Worm (Caenorhabditis elegans) whole organism, L3 larva: ENCODE data around the gene C47E8.3.

ENCODE experiments used
- aly-2 ChIP-seq: fragments of 150-350 bp; optimal IDR thresholded peaks from 2 replicates; lab custom pipeline; 2014; ENCODE audit warnings: missing biosample characterization, missing genetic modification characterization
- ama-1 ChIP-seq: fragments of 150-350 bp; optimal IDR thresholded peaks from 2 replicates; lab custom pipeline; 2018
- ceh-28 ChIP-seq: fragments of 150-350 bp; optimal IDR thresholded peaks from 2 replicates; lab custom pipeline; 2014; ENCODE audit warnings: missing biosample characterization, missing genetic modification reagents, missing genetic modification characterization
- ceh-9 ChIP-seq: sonication (generic microtip); optimal IDR thresholded peaks from 2 replicates; lab custom pipeline; 2018; ENCODE audit warnings: missing biosample characterization, missing genetic modification characterization
- daf-12 ChIP-seq: fragments of 150-350 bp; optimal IDR thresholded peaks from 2 replicates; lab custom pipeline; 2014; ENCODE audit warnings: missing biosample characterization, missing genetic modification reagents, missing genetic modification characterization
- egl-27 ChIP-seq: sonication (generic microtip); optimal IDR thresholded peaks from 4 replicates; lab custom pipeline; 2017; ENCODE audit warnings: missing biosample characterization, missing genetic modification reagents, missing genetic modification characterization
- egl-5 ChIP-seq: fragments of 150-350 bp; optimal IDR thresholded peaks from 2 replicates; lab custom pipeline; 2017; ENCODE audit warnings: missing biosample characterization, missing genetic modification reagents, missing genetic modification characterization, inconsistent platforms
- elt-1 ChIP-seq: fragments of 150-350 bp; optimal IDR thresholded peaks from 2 replicates; lab custom pipeline; 2014; ENCODE audit warnings: missing biosample characterization, missing genetic modification characterization
- elt-2 ChIP-seq: sonication (generic microtip); optimal IDR thresholded peaks from 2 replicates; lab custom pipeline; 2016; ENCODE audit warnings: missing genetic modification reagents, mild to moderate bottlenecking, missing genetic modification characterization, missing compliant biosample characterization
- eor-1 ChIP-seq, 2 experiments: fragments of 150-350 bp; optimal IDR thresholded peaks; 2 replicates each; lab custom pipeline; 2014 to 2018; ENCODE audit warnings: missing biosample characterization in 2 of 2, missing genetic modification characterization in 2 of 2
- fkh-10 ChIP-seq: sonication (generic microtip); optimal IDR thresholded peaks from 2 replicates; lab custom pipeline; 2017; ENCODE audit warnings: missing biosample characterization, missing genetic modification reagents, missing genetic modification characterization
- fkh-2 ChIP-seq: fragments of 150-350 bp; optimal IDR thresholded peaks from 2 replicates; lab custom pipeline; 2014; ENCODE audit warnings: missing biosample characterization, missing genetic modification reagents, missing genetic modification characterization
- fos-1 ChIP-seq: fragments of 150-350 bp; optimal IDR thresholded peaks from 2 replicates; lab custom pipeline; 2014; ENCODE audit warnings: missing biosample characterization, missing genetic modification characterization
- hmg-11 ChIP-seq: sonication (generic microtip); optimal IDR thresholded peaks from 2 replicates; lab custom pipeline; 2016; ENCODE audit warnings: missing genetic modification characterization, missing compliant biosample characterization
- lin-15B ChIP-seq: fragments of 150-350 bp; optimal IDR thresholded peaks from 2 replicates; lab custom pipeline; 2014; ENCODE audit warnings: missing biosample characterization, missing genetic modification characterization
- lin-39 ChIP-seq: fragments of 150-350 bp; optimal IDR thresholded peaks from 2 replicates; lab custom pipeline; 2018; ENCODE audit warnings: missing biosample characterization, missing genetic modification reagents, missing genetic modification characterization
- lsy-12 ChIP-seq: sonication (generic microtip); optimal IDR thresholded peaks from 2 replicates; lab custom pipeline; 2016; ENCODE audit warnings: mild to moderate bottlenecking, missing genetic modification characterization, missing compliant biosample characterization
- mdl-1 ChIP-seq: fragments of 150-350 bp; optimal IDR thresholded peaks from 2 replicates; lab custom pipeline; 2014; ENCODE audit warnings: missing biosample characterization, missing genetic modification characterization
- mml-1 ChIP-seq: fragments of 150-350 bp; sonication (generic microtip); optimal IDR thresholded peaks from 3 replicates; lab custom pipeline; 2014; ENCODE audit warnings: missing biosample characterization, missing genetic modification characterization
- nfya-1 ChIP-seq: sonication (generic microtip); optimal IDR thresholded peaks from 2 replicates; lab custom pipeline; 2017; ENCODE audit warnings: missing genetic modification characterization, mild to moderate bottlenecking, missing compliant biosample characterization, antibody characterized with exemption, moderate library complexity; ENCODE audit not compliant: insufficient read depth
- nhr-12 ChIP-seq: fragments of 150-350 bp; optimal IDR thresholded peaks from 2 replicates; lab custom pipeline; 2014; ENCODE audit warnings: missing biosample characterization, missing genetic modification characterization
- nhr-23 ChIP-seq: fragments of 150-350 bp; optimal IDR thresholded peaks from 2 replicates; lab custom pipeline; 2014; ENCODE audit warnings: missing biosample characterization, missing genetic modification reagents, missing genetic modification characterization
- nhr-25 ChIP-seq: sonication (generic microtip); optimal IDR thresholded peaks from 2 replicates; lab custom pipeline; 2017; ENCODE audit warnings: missing biosample characterization, missing genetic modification characterization
- nhr-43 ChIP-seq: sonication (generic microtip); optimal IDR thresholded peaks from 2 replicates; lab custom pipeline; 2016; ENCODE audit warnings: mild to moderate bottlenecking, missing genetic modification characterization, missing compliant biosample characterization; ENCODE audit not compliant: poor library complexity, severe bottlenecking
- nhr-67 ChIP-seq: fragments of 150-350 bp; optimal IDR thresholded peaks from 2 replicates; lab custom pipeline; 2014; ENCODE audit warnings: missing biosample characterization, missing genetic modification characterization
- nhr-76 ChIP-seq: fragments of 150-350 bp; sonication (generic microtip); optimal IDR thresholded peaks from 5 replicates; lab custom pipeline; 2014; ENCODE audit warnings: missing biosample characterization, missing genetic modification characterization
- pha-4 ChIP-seq: fragments of 150-350 bp; optimal IDR thresholded peaks from 2 replicates; lab custom pipeline; 2014; ENCODE audit warnings: missing biosample characterization, missing genetic modification reagents, missing genetic modification characterization
- pqm-1 ChIP-seq: fragments of 150-350 bp; optimal IDR thresholded peaks from 2 replicates; lab custom pipeline; 2017; ENCODE audit warnings: missing biosample characterization, missing genetic modification characterization, inconsistent platforms
- sea-2 ChIP-seq: fragments of 150-350 bp; sonication (generic microtip); optimal IDR thresholded peaks from 4 replicates; lab custom pipeline; 2014; ENCODE audit warnings: missing biosample characterization, missing genetic modification reagents, missing genetic modification characterization
- skn-1 ChIP-seq: fragments of 150-350 bp; optimal IDR thresholded peaks from 2 replicates; lab custom pipeline; 2014; ENCODE audit warnings: missing biosample characterization, missing genetic modification characterization
- snpc-4 ChIP-seq: fragments of 150-350 bp; optimal IDR thresholded peaks from 2 replicates; lab custom pipeline; 2014; ENCODE audit warnings: missing biosample characterization, missing genetic modification characterization
- tbx-2 ChIP-seq: sonication (generic microtip); optimal IDR thresholded peaks from 2 replicates; lab custom pipeline; 2016; ENCODE audit warnings: mild to moderate bottlenecking, missing genetic modification characterization, missing compliant biosample characterization
- zag-1 ChIP-seq: fragments of 150-350 bp; optimal IDR thresholded peaks from 2 replicates; lab custom pipeline; 2014; ENCODE audit warnings: missing biosample characterization, missing genetic modification characterization
- ztf-4 ChIP-seq: fragments of 150-350 bp; optimal IDR thresholded peaks from 2 replicates; lab custom pipeline; 2014; ENCODE audit warnings: missing biosample characterization, missing genetic modification characterization

C47E8.3 gene

DNA sequence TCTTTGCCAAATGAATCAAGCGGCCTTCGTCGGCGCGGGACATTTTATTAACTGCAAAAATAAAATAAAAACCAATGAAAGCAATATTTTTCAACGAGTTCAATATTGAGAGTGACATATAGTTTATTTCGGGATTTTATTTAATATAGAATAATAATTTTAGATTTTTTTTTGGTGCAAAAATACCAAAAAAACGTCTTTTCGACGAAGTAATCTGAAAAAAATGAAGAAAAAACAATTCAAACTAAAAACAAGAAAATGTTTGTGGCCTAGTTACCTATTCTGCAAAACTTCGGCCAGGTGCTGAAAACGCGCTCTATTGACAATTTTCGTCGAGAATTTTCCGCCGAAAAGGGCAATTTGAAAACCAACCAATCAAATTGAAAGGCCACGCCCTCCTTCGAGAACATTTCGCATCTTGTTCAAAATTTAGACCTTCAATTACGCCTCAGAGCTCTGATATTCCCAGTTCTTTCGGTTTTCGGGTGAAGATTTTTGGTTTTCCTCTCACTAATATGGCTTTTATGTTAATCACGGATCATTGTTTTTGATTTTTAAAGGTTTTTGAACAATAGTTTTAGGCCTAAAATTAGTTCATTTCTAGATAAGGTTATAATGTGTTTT, 5.4 kb downstream of the C47E8.3 start, which contains the start of gene C47E8.4 (continued):
- no peak for TF ChIP-seq aly-2 (tag; lab: Kevin White, UChicago)

DNA sequence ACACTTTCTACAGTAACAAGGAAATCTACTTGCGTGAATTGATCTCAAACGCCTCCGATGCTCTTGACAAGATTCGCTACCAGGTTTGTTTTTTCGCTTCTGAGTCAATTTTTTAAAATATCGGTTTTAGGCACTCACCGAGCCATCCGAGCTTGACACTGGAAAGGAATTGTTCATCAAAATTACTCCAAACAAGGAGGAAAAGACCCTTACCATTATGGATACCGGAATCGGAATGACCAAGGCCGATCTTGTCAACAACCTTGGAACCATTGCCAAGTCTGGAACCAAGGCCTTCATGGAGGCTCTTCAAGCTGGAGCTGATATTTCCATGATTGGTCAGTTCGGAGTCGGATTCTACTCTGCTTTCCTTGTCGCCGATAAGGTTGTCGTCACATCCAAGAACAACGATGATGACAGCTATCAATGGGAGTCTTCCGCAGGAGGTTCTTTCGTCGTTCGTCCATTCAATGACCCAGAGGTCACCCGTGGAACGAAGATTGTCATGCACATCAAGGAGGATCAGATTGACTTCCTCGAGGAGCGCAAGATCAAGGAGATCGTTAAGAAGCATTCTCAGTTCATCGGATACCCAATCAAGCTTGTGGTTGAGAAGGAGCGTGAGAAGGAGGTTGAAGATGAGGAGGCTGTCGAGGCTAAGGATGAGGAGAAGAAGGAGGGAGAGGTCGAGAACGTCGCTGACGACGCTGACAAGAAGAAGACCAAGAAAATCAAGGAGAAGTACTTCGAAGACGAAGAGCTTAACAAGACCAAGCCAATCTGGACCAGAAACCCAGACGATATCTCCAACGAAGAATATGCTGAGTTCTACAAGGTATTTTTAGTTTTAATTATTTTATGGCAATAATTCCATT, 6.4 kb downstream of the C47E8.3 start:
- peak; percentile 11 for TF ChIP-seq nhr-25
- no peak for TF ChIP-seq nhr-12 (tag; lab: Kevin White, UChicago)
- TF ChIP-seq snpc-4 (tag; lab: Kevin White, UChicago), result peak; percentile 3
- no peak for TF ChIP-seq pqm-1 (tag; lab: Kevin White, UChicago)
- peak; percentile 93 for TF ChIP-seq ama-1

- no peak for TF ChIP-seq nhr-43 (tag; lab: Kevin White, UChicago)
- no peak for TF ChIP-seq aly-2 (tag; lab: Kevin White, UChicago)
- no peak for TF ChIP-seq lsy-12 (tag; lab: Kevin White, UChicago)
- no peak for TF ChIP-seq mml-1 (tag; lab: Kevin White, UChicago)
- peak; percentile 5 for TF ChIP-seq ztf-4 (tag; lab: Kevin White, UChicago)
- TF ChIP-seq ceh-28 (tag; lab: Kevin White, UChicago), result no peak
- no peak for TF ChIP-seq pqm-1 (tag; lab: Kevin White, UChicago)
- no peak for TF ChIP-seq nhr-67 (tag; lab: Kevin White, UChicago)
- TF ChIP-seq ceh-9 (tag; lab: Kevin White, UChicago), result no peak
- no peak for TF ChIP-seq tbx-2 (tag; lab: Kevin White, UChicago)
- TF ChIP-seq ama-1, result peak; percentile 91
- no peak for TF ChIP-seq nhr-25
- no peak for TF ChIP-seq mdl-1 (tag; lab: Kevin White, UChicago)
- TF ChIP-seq pha-4 (tag; lab: Kevin White, UChicago), result peak; percentile 16
- TF ChIP-seq nfya-1, result peak; percentile 25
- no peak for TF ChIP-seq sea-2 (GFP tag; lab: Kevin White, UChicago)
- TF ChIP-seq, all 47 proteins: peak for 4
These were observed 7.2 kb downstream of the C47E8.3 start for ce11 chrV:14687106-14687964.

DNA sequence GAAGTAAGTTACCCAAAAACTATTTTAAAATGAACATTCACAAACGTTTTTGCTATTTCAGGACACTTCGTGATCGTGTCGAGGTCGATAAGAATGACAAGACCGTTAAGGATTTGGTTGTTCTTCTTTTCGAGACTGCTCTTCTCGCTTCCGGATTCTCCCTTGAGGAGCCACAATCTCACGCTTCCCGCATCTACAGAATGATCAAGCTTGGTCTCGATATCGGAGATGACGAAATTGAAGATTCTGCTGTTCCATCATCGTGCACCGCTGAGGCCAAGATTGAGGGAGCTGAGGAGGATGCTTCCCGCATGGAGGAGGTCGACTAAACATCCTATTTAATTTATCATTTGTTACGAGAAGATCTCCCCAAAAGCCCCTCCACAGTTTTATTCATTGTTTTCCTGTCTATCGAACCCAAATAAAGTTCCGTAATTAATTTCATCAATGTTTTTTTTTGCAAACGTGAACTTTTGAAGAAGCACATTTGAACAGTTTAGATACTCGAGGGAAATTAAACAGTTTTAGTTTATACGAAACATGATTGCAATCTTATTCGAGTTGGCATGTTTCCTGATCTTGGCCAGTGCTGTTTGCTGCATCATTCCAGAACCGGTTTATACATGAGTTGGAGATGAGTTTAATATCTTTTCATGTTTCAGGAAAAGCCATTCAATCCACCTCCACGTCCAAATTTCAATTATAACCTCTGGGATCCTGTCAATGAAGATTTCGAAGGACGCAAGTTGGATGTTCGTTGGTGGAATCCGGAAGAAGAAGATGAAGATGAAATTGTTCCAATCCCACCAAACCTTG, 8.2 kb downstream of the C47E8.3 start, which contains the start of gene C47E8.11:
Gene C47E8.11, plus strand, starts transcription at position 520 of the 816 bp plus-strand sequence.
- no peak for TF ChIP-seq mdl-1 (tag; lab: Kevin White, UChicago)
- TF ChIP-seq fkh-2, result no peak
- TF ChIP-seq pha-4 (tag; lab: Kevin White, UChicago), result peak; percentile 79
- peak; percentile 45 for TF ChIP-seq lin-39 (tag; lab: Kevin White, UChicago)
- no peak for TF ChIP-seq elt-1 (tag; lab: Kevin White, UChicago)
- peak; percentile 59 for TF ChIP-seq nhr-43 (tag; lab: Kevin White, UChicago)
- TF ChIP-seq hmg-11 (tag; lab: Kevin White, UChicago), result peak; percentile 22
- peak; percentile 60 for TF ChIP-seq nfya-1
- no peak for TF ChIP-seq skn-1 (tag; lab: Kevin White, UChicago)
- TF ChIP-seq lin-15B (tag; lab: Kevin White, UChicago), result no peak
- TF ChIP-seq egl-5 (tag; lab: Kevin White, UChicago), result peak; percentile 26
- TF ChIP-seq nhr-23 (tag; lab: Kevin White, UChicago), result peak; percentile 64
- TF ChIP-seq ceh-28 (tag; lab: Kevin White, UChicago), result no peak
- peak; percentile 37 for TF ChIP-seq lsy-12 (tag; lab: Kevin White, UChicago)
- TF ChIP-seq snpc-4 (tag; lab: Kevin White, UChicago), result peak; percentile 52
- TF ChIP-seq nhr-76, result no peak
- no peak for TF ChIP-seq eor-1 (tag; optimal IDR thresholded peaks at IDR 0.05; lab: Kevin White, UChicago)
- no peak for TF ChIP-seq daf-12
- peak; percentile 89 for TF ChIP-seq nhr-25
- TF ChIP-seq egl-27, result no peak
- peak; percentile 29 for TF ChIP-seq fos-1 (tag; lab: Kevin White, UChicago)
- peak; percentile 81 for TF ChIP-seq tbx-2 (tag; lab: Kevin White, UChicago)
- TF ChIP-seq ztf-4 (tag; lab: Kevin White, UChicago), result peak; percentile 71
- peak; percentile 99 for TF ChIP-seq ama-1
- no peak for TF ChIP-seq fkh-10 (GFP tag; lab: Kevin White, UChicago)
- TF ChIP-seq nhr-67 (tag; lab: Kevin White, UChicago), result no peak
- no peak for TF ChIP-seq zag-1
- peak; percentile 42 for TF ChIP-seq elt-2 (tag; lab: Kevin White, UChicago)
- TF ChIP-seq, all 47 proteins: peak for 15
